Worm (Caenorhabditis elegans) whole organism, L4 larva: ENCODE measurements around the gene R09B5.11.

Experiments
- F44E2.7 ChIP-seq: fragments of 200-800 bp; sonication (Bioruptor generic); IDR thresholded peaks from 2 replicates; pipeline ENCODE4 v2.1.2; 2022; ENCODE audit warnings: missing genetic modification characterization, missing compliant biosample characterization
- R02D3.7 ChIP-seq: fragments of 150-350 bp; sonication (generic microtip); optimal IDR thresholded peaks from 3 replicates; lab custom pipeline; 2014; ENCODE audit warnings: missing biosample characterization, missing genetic modification characterization
- T26A8.4 ChIP-seq: fragments of 200-800 bp; sonication (Bioruptor generic); IDR thresholded peaks from 2 replicates; pipeline ENCODE4 v1.3.6; 2022; ENCODE audit warnings: missing genetic modification characterization, missing compliant biosample characterization
- Y105C5A.15 ChIP-seq: fragments of 200-800 bp; sonication (Bioruptor generic); IDR thresholded peaks from 2 replicates; pipeline ENCODE4 v1.3.6; 2022; ENCODE audit warnings: missing genetic modification characterization, missing compliant biosample characterization
- ZK337.2 ChIP-seq: fragments of 200-800 bp; sonication (Bioruptor generic); IDR thresholded peaks from 2 replicates; pipeline ENCODE4 v1.3.6; 2022; ENCODE audit warnings: missing genetic modification reagents, missing genetic modification characterization, missing compliant biosample characterization
- aha-1 ChIP-seq: fragments of 150-350 bp; peaks from one replicate; lab custom pipeline; 2014; ENCODE audit warnings: missing biosample characterization, missing genetic modification characterization
- aly-2 ChIP-seq: sonication (generic microtip); optimal IDR thresholded peaks from 2 replicates; lab custom pipeline; 2018; ENCODE audit warnings: missing biosample characterization, missing genetic modification characterization
- ceh-32 ChIP-seq: sonication (generic microtip); optimal IDR thresholded peaks from 2 replicates; lab custom pipeline; 2016; ENCODE audit warnings: mild to moderate bottlenecking, missing genetic modification characterization, missing compliant biosample characterization; ENCODE audit not compliant: poor library complexity
- ces-1 ChIP-seq: fragments of 150-350 bp; sonication (generic microtip); optimal IDR thresholded peaks from 4 replicates; lab custom pipeline; 2014; ENCODE audit warnings: missing biosample characterization, missing genetic modification reagents, missing genetic modification characterization
- daf-12 ChIP-seq: fragments of 150-350 bp; optimal IDR thresholded peaks from 2 replicates; lab custom pipeline; 2014; ENCODE audit warnings: missing biosample characterization, missing genetic modification reagents, missing genetic modification characterization
- daf-16 ChIP-seq, 3 experiments: sonication (generic microtip); optimal IDR thresholded peaks; 2 replicates each; lab custom pipeline; 2016 to 2017; ENCODE audit warnings: missing genetic modification characterization in 3 of 3, missing genetic modification reagents in 3 of 3, mild to moderate bottlenecking in 2 of 3, missing compliant biosample characterization in 2 of 3, missing biosample characterization in 1 of 3, moderate library complexity in 1 of 3
- daf-19 ChIP-seq: fragments of 200-800 bp; sonication (Bioruptor generic); conservative IDR thresholded peaks from 2 replicates; pipeline ENCODE4 v1.3.6; 2022; ENCODE audit warnings: missing genetic modification characterization, missing compliant biosample characterization
- daf-8 ChIP-seq: fragments of 200-800 bp; sonication (Bioruptor generic); IDR thresholded peaks from 2 replicates; pipeline ENCODE4 v1.3.6; 2022; ENCODE audit warnings: missing genetic modification characterization, missing compliant biosample characterization
- dmd-6 ChIP-seq: fragments of 200-800 bp; sonication (Bioruptor generic); IDR thresholded peaks from 2 replicates; pipeline ENCODE4 v1.3.6; 2022; ENCODE audit warnings: missing genetic modification reagents, missing genetic modification characterization, missing compliant biosample characterization
- dmd-9 ChIP-seq: fragments of 200-800 bp; sonication (Bioruptor generic); IDR thresholded peaks from 2 replicates; pipeline ENCODE4 v1.3.6; 2022; ENCODE audit warnings: missing genetic modification reagents, missing genetic modification characterization, missing compliant biosample characterization
- dve-1 ChIP-seq: sonication (generic microtip); optimal IDR thresholded peaks from 2 replicates; lab custom pipeline; 2017; ENCODE audit warnings: antibody characterized with exemption, mild to moderate bottlenecking, missing genetic modification characterization, missing compliant biosample characterization; ENCODE audit not compliant: insufficient read depth
- egl-43 ChIP-seq: fragments of 200-800 bp; sonication (Bioruptor generic); IDR thresholded peaks from 2 replicates; pipeline ENCODE4 v1.3.6; 2022; ENCODE audit warnings: missing genetic modification reagents, missing genetic modification characterization, missing compliant biosample characterization
- fos-1 ChIP-seq: fragments of 150-350 bp; optimal IDR thresholded peaks from 2 replicates; lab custom pipeline; 2014; ENCODE audit warnings: missing biosample characterization, missing genetic modification characterization
- hlh-11 ChIP-seq: fragments of 200-800 bp; sonication (Bioruptor generic); optimal IDR thresholded peaks from 2 replicates; lab custom pipeline; 2018; ENCODE audit warnings: mild to moderate bottlenecking, missing genetic modification characterization, missing compliant biosample characterization
- hlh-30 ChIP-seq: sonication (generic microtip); optimal IDR thresholded peaks from 2 replicates; lab custom pipeline; 2017; ENCODE audit warnings: antibody characterized with exemption, mild to moderate bottlenecking, missing genetic modification characterization, missing compliant biosample characterization; ENCODE audit not compliant: insufficient read depth
- hmg-1.1 ChIP-seq: fragments of 200-800 bp; sonication (Bioruptor generic); IDR thresholded peaks from 2 replicates; pipeline ENCODE4 v1.3.6; 2022; ENCODE audit warnings: missing genetic modification reagents, missing genetic modification characterization, missing compliant biosample characterization
- jun-1 ChIP-seq: fragments of 150-350 bp; optimal IDR thresholded peaks from 2 replicates; lab custom pipeline; 2014; ENCODE audit warnings: missing biosample characterization, missing genetic modification reagents, missing genetic modification characterization
- lim-7 ChIP-seq: fragments of 200-800 bp; sonication (Bioruptor generic); IDR thresholded peaks from 2 replicates; pipeline ENCODE4 v1.3.6; 2022; ENCODE audit warnings: missing genetic modification characterization, missing compliant biosample characterization
- lir-3 ChIP-seq: sonication (generic microtip); optimal IDR thresholded peaks from 2 replicates; lab custom pipeline; 2016; ENCODE audit warnings: mild to moderate bottlenecking, missing genetic modification characterization, missing compliant biosample characterization
- madf-5 ChIP-seq, 2 experiments: fragments of 200-800 bp; sonication (Bioruptor generic); IDR thresholded peaks; 2 replicates each; pipeline ENCODE4 v1.3.6; 2022; ENCODE audit warnings: missing compliant biosample characterization in 2 of 2, missing genetic modification characterization in 2 of 2
- madf-9 ChIP-seq: fragments of 200-800 bp; sonication (Bioruptor generic); conservative IDR thresholded peaks from 2 replicates; pipeline ENCODE4 v1.3.6; 2022; ENCODE audit warnings: missing genetic modification reagents, missing genetic modification characterization, missing compliant biosample characterization
- mdl-1 ChIP-seq, 2 experiments: fragments of 150-350 bp in 1 of 2; sonication (generic microtip) in 1 of 2; optimal IDR thresholded peaks; 2 replicates each; lab custom pipeline; 2014 to 2017; ENCODE audit warnings: missing biosample characterization in 2 of 2, missing genetic modification characterization in 2 of 2
- mep-1 ChIP-seq: fragments of 150-350 bp; sonication (generic microtip); optimal IDR thresholded peaks from 3 replicates; lab custom pipeline; 2014; ENCODE audit warnings: missing biosample characterization, missing genetic modification characterization
- mes-2 ChIP-seq: sonication (generic microtip); optimal IDR thresholded peaks from 2 replicates; lab custom pipeline; 2016; ENCODE audit warnings: missing genotype, mild to moderate bottlenecking, missing genetic modification characterization, missing compliant biosample characterization; ENCODE audit not compliant: poor library complexity, severe bottlenecking
- nhr-11 ChIP-seq: fragments of 150-350 bp; optimal IDR thresholded peaks from 2 replicates; lab custom pipeline; 2014; ENCODE audit warnings: missing biosample characterization, missing genetic modification characterization
- nhr-28 ChIP-seq: fragments of 150-350 bp; optimal IDR thresholded peaks from 2 replicates; lab custom pipeline; 2014; ENCODE audit warnings: missing biosample characterization, missing genetic modification characterization
- nhr-41 ChIP-seq: fragments of 200-800 bp; sonication (Bioruptor generic); IDR thresholded peaks from 2 replicates; pipeline ENCODE4 v1.3.6; 2022; ENCODE audit warnings: missing genetic modification reagents, missing genetic modification characterization, missing compliant biosample characterization
- nhr-6 ChIP-seq: fragments of 150-350 bp; optimal IDR thresholded peaks from 2 replicates; lab custom pipeline; 2014; ENCODE audit warnings: missing biosample characterization, missing genetic modification characterization
- nhr-76 ChIP-seq: fragments of 150-350 bp; optimal IDR thresholded peaks from 2 replicates; lab custom pipeline; 2014; ENCODE audit warnings: missing biosample characterization, missing genetic modification characterization
- nhr-77 ChIP-seq: fragments of 150-350 bp; optimal IDR thresholded peaks from 2 replicates; lab custom pipeline; 2014; ENCODE audit warnings: missing biosample characterization, missing genetic modification characterization
- pqm-1 ChIP-seq: sonication (generic microtip); optimal IDR thresholded peaks from 2 replicates; lab custom pipeline; 2017; ENCODE audit warnings: missing biosample characterization, missing genetic modification characterization
- rbr-2 ChIP-seq: sonication (generic microtip); optimal IDR thresholded peaks from 2 replicates; lab custom pipeline; 2016; ENCODE audit warnings: missing genotype, missing genetic modification characterization, missing compliant biosample characterization
- saeg-2 ChIP-seq: fragments of 200-800 bp; sonication (Bioruptor generic); IDR thresholded peaks from 2 replicates; pipeline ENCODE4 v1.3.6; 2022; ENCODE audit warnings: missing genetic modification reagents, missing genetic modification characterization, missing compliant biosample characterization
- set-16 ChIP-seq: fragments of 200-800 bp; sonication (Bioruptor generic); IDR thresholded peaks from 2 replicates; pipeline ENCODE4 v1.3.6; 2022; ENCODE audit warnings: missing genetic modification reagents, missing genetic modification characterization, missing compliant biosample characterization
- spr-3 ChIP-seq: fragments of 200-800 bp; sonication (Bioruptor generic); optimal IDR thresholded peaks from 2 replicates; lab custom pipeline; 2018; ENCODE audit warnings: mild to moderate bottlenecking, missing genetic modification characterization, missing compliant biosample characterization
- unc-130 ChIP-seq: sonication (generic microtip); optimal IDR thresholded peaks from 2 replicates; lab custom pipeline; 2016; ENCODE audit warnings: missing genetic modification reagents, missing genetic modification characterization, missing compliant biosample characterization
- unc-62 ChIP-seq, 3 experiments: fragments of 150-350 bp in 1 of 3; sonication (generic microtip); optimal IDR thresholded peaks in 2 of 3; peaks in 1 of 3; 1 replicate in 1 of 3; 2 replicates in 2 of 3; lab custom pipeline; 2014 to 2017; ENCODE audit warnings: missing biosample characterization in 3 of 3, missing genetic modification characterization in 3 of 3, missing genetic modification reagents in 3 of 3, missing genotype in 1 of 3
- zfp-2 ChIP-seq: sonication (generic microtip); optimal IDR thresholded peaks from 2 replicates; lab custom pipeline; 2016; ENCODE audit warnings: mild to moderate bottlenecking, missing genetic modification characterization, missing compliant biosample characterization

Gene R09B5.11

ce11 chrV:1460069-1460468 is 21.1 kb downstream of the R09B5.11 start, which contains the start of gene hacd-1:
TSS of gene hacd-1 (plus strand) at chrV:1460369.
- TF ChIP-seq spr-3 (GFP tag; lab: Kevin White, UChicago) (no peak), jun-1 (tag; lab: Kevin White, UChicago) (no peak), ces-1 (GFP tag; lab: Kevin White, UChicago) (no peak)
- TF ChIP-seq, all 104 proteins: peak for 0

ce11 chrV:1464543-1465040 is 25.6 kb downstream of the R09B5.11 start, which contains the start of the genes fpn-1.2 and pqn-54:
TSS of gene fpn-1.2 (minus strand) at chrV:1464699.
TSS of gene pqn-54 (plus strand) at chrV:1464990.
- TF ChIP-seq dmd-6 (GFP tag; lab: Robert Waterston, UW) (peak; percentile 83), daf-16 (GFP tag; optimal IDR thresholded peaks at IDR 0.05; lab: Kevin White, UChicago) (no peak), daf-16 (tag; optimal IDR thresholded peaks at IDR 0.05; lab: Kevin White, UChicago) (peak; percentile 9), zfp-2 (tag; lab: Kevin White, UChicago) (no peak), pqm-1 (tag; lab: Kevin White, UChicago) (peak; percentile 37), dmd-9 (GFP tag; lab: Robert Waterston, UW) (no peak), nhr-77 (tag; lab: Kevin White, UChicago) (peak; percentile 26), nhr-28 (tag; lab: Kevin White, UChicago) (peak; percentile 66), hmg-1.1 (GFP tag; lab: Robert Waterston, UW) (no peak), hlh-11 (peak; percentile 26), nhr-41 (GFP tag; lab: Robert Waterston, UW) (no peak), nhr-11 (tag; lab: Kevin White, UChicago) (no peak)

DNA sequence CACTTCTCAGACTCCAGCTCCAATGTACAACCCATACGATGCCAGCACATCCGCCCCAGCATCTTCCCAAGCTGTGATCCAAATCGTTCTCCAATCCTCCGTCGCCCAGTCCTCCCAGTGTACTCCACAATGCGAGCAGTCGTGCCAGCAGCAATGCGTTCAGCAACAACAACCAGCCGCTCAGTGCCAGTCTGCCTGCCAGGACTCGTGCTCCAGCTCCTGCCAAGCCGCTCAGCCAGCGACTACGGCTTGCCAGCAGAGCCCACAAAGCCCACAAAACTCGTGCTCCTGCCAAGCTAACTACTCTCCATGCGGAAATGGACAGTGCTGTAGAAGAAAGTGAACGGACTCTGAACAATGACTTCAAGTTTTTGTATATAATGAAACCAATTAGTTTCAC is 26.9 kb downstream of the R09B5.11 start:
- TF ChIP-seq F44E2.7 (GFP tag; lab: Robert Waterston, UW) (0 out of 2 replicates have a peak, but pooled peaks have one; percentile 30), egl-43 (GFP tag; lab: Robert Waterston, UW) (no peak), set-16 (GFP tag; lab: Robert Waterston, UW) (peak; percentile 89), daf-8 (no peak), madf-5 (GFP tag; IDR thresholded peaks at IDR 0.05; lab: Robert Waterston, UW) (no peak), lim-7 (GFP tag; lab: Robert Waterston, UW) (0 out of 2 replicates have a peak, but pooled peaks have one; percentile 36)

- TF ChIP-seq dmd-9 (GFP tag; lab: Robert Waterston, UW): no peak
- TF ChIP-seq aly-2: no peak
- TF ChIP-seq dve-1: peak; percentile 43
- no peak for TF ChIP-seq madf-9 (GFP tag; lab: Robert Waterston, UW)
- peak; percentile 50 for TF ChIP-seq dmd-6 (GFP tag; lab: Robert Waterston, UW)
- no peak for TF ChIP-seq saeg-2 (GFP tag; lab: Robert Waterston, UW)
- TF ChIP-seq ZK337.2: no peak
- TF ChIP-seq T26A8.4 (GFP tag; lab: Robert Waterston, UW): no peak
- no peak for TF ChIP-seq daf-19 (GFP tag; lab: Robert Waterston, UW)
- TF ChIP-seq nhr-6 (tag; lab: Kevin White, UChicago): peak; percentile 32
- no peak for TF ChIP-seq F44E2.7 (GFP tag; lab: Robert Waterston, UW)
- TF ChIP-seq unc-62 (GFP tag; optimal IDR thresholded peaks at IDR 0.05 in 1 of 2; lab: Kevin White, UChicago): peak in 1 of 2 experiments; percentile 38
- no peak for TF ChIP-seq unc-62 (tag; optimal IDR thresholded peaks at IDR 0.05; lab: Kevin White, UChicago)
- no peak for TF ChIP-seq rbr-2 (tag; lab: Kevin White, UChicago)
- TF ChIP-seq nhr-76: no peak
- no peak for TF ChIP-seq R02D3.7 (tag; lab: Kevin White, UChicago)
- TF ChIP-seq jun-1 (tag; lab: Kevin White, UChicago): no peak
- TF ChIP-seq hlh-30 (tag; lab: Kevin White, UChicago): peak; percentile 97
- no peak for TF ChIP-seq daf-12
- no peak for TF ChIP-seq Y105C5A.15 (GFP tag; lab: Robert Waterston, UW)
- TF ChIP-seq lir-3 (tag; lab: Kevin White, UChicago): no peak
- TF ChIP-seq aha-1 (tag; lab: Kevin White, UChicago): no peak
- peak; percentile 43; the same call in 1 of the 2 replicates for TF ChIP-seq hmg-1.1 (GFP tag; lab: Robert Waterston, UW)
- peak; percentile 31 for TF ChIP-seq mep-1 (tag; lab: Kevin White, UChicago)
- TF ChIP-seq ceh-32 (tag; lab: Kevin White, UChicago): no peak
- TF ChIP-seq mes-2 (tag; lab: Kevin White, UChicago): peak; percentile 57
- TF ChIP-seq pqm-1 (tag; lab: Kevin White, UChicago): no peak
- TF ChIP-seq unc-130 (GFP tag; lab: Kevin White, UChicago): no peak
- TF ChIP-seq fos-1 (tag; lab: Kevin White, UChicago): no peak
- peak; percentile 42 for TF ChIP-seq hlh-11
- no peak for TF ChIP-seq ces-1 (GFP tag; lab: Kevin White, UChicago)
- TF ChIP-seq mdl-1 (tag; optimal IDR thresholded peaks at IDR 0.05; lab: Kevin White, UChicago): peak in 1 of 2 experiments; percentile 65
Observed at ce11 chrV:1466949-1467348, 27.9 kb downstream of the R09B5.11 start.
